Worm (Caenorhabditis elegans) whole organism, early embryonic: ENCODE results near the gene Y47D3A.1.

Experiments used
- B0310.2 ChIP-seq: sonication (generic microtip); optimal IDR thresholded peaks from 2 replicates; lab custom pipeline; 2016; ENCODE audit warnings: mild to moderate bottlenecking, missing genetic modification characterization, missing compliant biosample characterization
- ama-1 ChIP-seq: fragments of 150-350 bp; optimal IDR thresholded peaks from 2 replicates; lab custom pipeline; 2014
- ets-7 ChIP-seq: sonication (generic microtip); optimal IDR thresholded peaks from 2 replicates; lab custom pipeline; 2016; ENCODE audit warnings: missing genotype, missing genetic modification characterization, missing compliant biosample characterization

- TF ChIP-seq B0310.2 (tag; lab: Kevin White, UChicago) (no peak), ama-1 (lab: Kevin White, UChicago) (no peak), ets-7 (tag; lab: Kevin White, UChicago) (no peak)
Observed at ce11 chrIII:11095687-11096086, 46.0 kb downstream of the Y47D3A.1 start.
